Fruit fly (Drosophila melanogaster): ENCODE data around the gene frc.

Gene frc

DNA sequence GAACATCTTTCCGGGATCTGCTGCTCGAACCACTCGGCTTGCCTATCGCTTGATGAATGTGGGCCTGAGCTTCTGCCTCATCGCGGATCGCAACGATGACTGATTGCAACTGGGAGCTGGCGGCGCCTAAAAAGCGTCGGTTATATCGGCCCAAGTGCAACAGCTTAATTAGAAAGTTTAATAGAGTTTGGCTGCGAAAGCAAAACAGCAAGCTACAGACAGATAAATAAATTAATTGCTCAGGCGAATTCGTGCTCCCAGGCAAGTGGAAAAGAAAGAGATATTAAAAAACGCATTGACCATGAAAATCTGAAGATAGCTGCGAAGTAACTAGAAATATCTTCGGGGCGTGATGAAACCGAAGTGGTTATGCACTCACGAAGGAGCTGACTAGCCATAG lies 50.4 kb downstream of the frc start, which contains the start of gene CG13728:
CG13728 (minus strand) TSS at position 101 of the 400 bp plus-strand sequence.
- TF ChIP-seq Dll (optimal IDR thresholded peaks at IDR 0.05) = no peak
- TF ChIP-seq pan (optimal IDR thresholded peaks at IDR 0.05) = no peak
- no peak for TF ChIP-seq psq (optimal IDR thresholded peaks at IDR 0.05)
- TF ChIP-seq usp (GFP tag; optimal IDR thresholded peaks at IDR 0.05) = no peak
- TF ChIP-seq EcR (GFP tag; optimal IDR thresholded peaks at IDR 0.05) = no peak

DNA sequence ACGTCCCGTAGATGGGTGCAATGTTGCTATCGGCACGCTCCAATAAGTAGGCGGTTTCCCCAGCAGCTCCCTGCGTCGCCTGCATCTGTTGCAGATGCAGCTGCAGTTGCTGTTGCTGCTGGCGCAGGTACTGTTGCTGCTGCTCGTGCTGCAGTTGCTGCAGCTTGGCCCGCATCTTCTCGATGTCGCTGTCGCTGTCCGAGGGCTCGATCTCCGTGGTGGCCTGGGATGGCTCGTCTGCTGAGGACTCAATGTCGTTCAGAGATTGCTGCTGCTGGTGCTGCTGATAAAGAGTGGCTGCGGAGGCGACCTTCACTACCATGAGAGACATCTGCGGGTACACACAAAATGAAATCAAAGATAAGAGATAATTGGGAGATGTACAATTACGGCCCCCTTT lies 51.0 kb downstream of the frc start:
- no peak for TF ChIP-seq psq (optimal IDR thresholded peaks at IDR 0.05)

DNA sequence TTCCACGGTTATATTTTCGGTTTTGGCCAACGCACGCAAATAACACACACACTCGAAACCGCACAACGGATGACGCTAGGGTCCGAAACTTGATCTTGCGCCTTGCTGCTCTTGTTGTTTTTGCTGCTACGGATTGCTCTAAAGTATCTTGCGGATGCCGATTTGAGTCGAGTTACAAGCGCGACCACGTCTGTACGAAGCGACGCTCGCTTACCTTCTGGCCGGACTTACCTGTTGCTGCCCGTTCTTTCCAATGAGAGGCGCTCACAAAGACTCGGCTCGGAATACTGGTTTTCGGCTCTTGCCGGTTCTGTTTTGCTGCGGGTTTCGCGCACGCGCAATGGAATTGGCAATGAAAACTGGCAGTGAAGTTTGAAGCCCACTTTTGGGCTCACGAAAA lies 53.7 kb downstream of the frc start, which contains the start of gene Cad74A:
Cad74A (minus strand) TSS at position 220 of the 400 bp plus-strand sequence.
- no peak for TF ChIP-seq EcR (GFP tag; optimal IDR thresholded peaks at IDR 0.05)
- TF ChIP-seq psq (optimal IDR thresholded peaks at IDR 0.05) = no peak
- no peak for TF ChIP-seq usp (GFP tag; optimal IDR thresholded peaks at IDR 0.05)
- TF ChIP-seq CG8478 (optimal IDR thresholded peaks at IDR 0.05) = no peak
- TF ChIP-seq pan (optimal IDR thresholded peaks at IDR 0.05) = no peak

All from whole organism.